Worm (Caenorhabditis elegans): ENCODE measurements around the gene flp-21.

Gene flp-21

ce11 chrV:7785117-7785516, 8.1 kb upstream of the flp-21 start, which contains the start of gene C26F1.1:
TSS of gene C26F1.1 (plus strand) at chrV:7785417.
- no peak for TF ChIP-seq hrde-1 (tag; optimal IDR thresholded peaks at IDR 0.05; ENCODE audit: borderline replicate concordance)
- TF ChIP-seq hlh-12 (tag; optimal IDR thresholded peaks at IDR 0.05) = no peak
- TF ChIP-seq hmg-20 (GFP tag; IDR thresholded peaks at IDR 0.05) = no peak
- no peak for TF ChIP-seq zfh-2 (GFP tag; conservative IDR thresholded peaks at IDR 0.05)
- TF ChIP-seq tbx-9 (tag; optimal IDR thresholded peaks at IDR 0.05; ENCODE audit: borderline replicate concordance) = no peak
- TF ChIP-seq hmg-1.2 (GFP tag; IDR thresholded peaks at IDR 0.05) = no peak
- no peak for TF ChIP-seq xnd-1 (tag; optimal IDR thresholded peaks at IDR 0.05)
- TF ChIP-seq snpc-4 (GFP tag; optimal IDR thresholded peaks at IDR 0.05) = no peak
- TF ChIP-seq snpc-4 (tag; optimal IDR thresholded peaks at IDR 0.05) = no peak
- no peak for TF ChIP-seq snpc-1.3 (tag; optimal IDR thresholded peaks at IDR 0.05; ENCODE audit: insufficient read depth)
- no peak for TF ChIP-seq B0261.1 (tag; optimal IDR thresholded peaks at IDR 0.05)
- TF ChIP-seq tlf-1 (GFP tag; optimal IDR thresholded peaks at IDR 0.05) = no peak
- TF ChIP-seq unc-62 (GFP tag; optimal IDR thresholded peaks at IDR 0.05) = no peak
- TF ChIP-seq ceh-58 (GFP tag; IDR thresholded peaks at IDR 0.05) = no peak
- no peak for TF ChIP-seq fkh-3 (tag; optimal IDR thresholded peaks at IDR 0.05)

- no peak for TF ChIP-seq hlh-26 (GFP tag; conservative IDR thresholded peaks at IDR 0.05)
- no peak for TF ChIP-seq aptf-3 (GFP tag; IDR thresholded peaks at IDR 0.05)
- no peak for TF ChIP-seq lag-1 (GFP tag; IDR thresholded peaks at IDR 0.05)
- TF ChIP-seq attf-3 (GFP tag; conservative IDR thresholded peaks at IDR 0.05) = no peak
- no peak for TF ChIP-seq tlf-1 (GFP tag; optimal IDR thresholded peaks at IDR 0.05)
- no peak for TF ChIP-seq lsl-1 (GFP tag; optimal IDR thresholded peaks at IDR 0.05)
- no peak for TF ChIP-seq nfya-2 (GFP tag; IDR thresholded peaks at IDR 0.05)
- no peak for TF ChIP-seq hmg-20 (GFP tag; IDR thresholded peaks at IDR 0.05)
- no peak for TF ChIP-seq nhr-90 (tag; optimal IDR thresholded peaks at IDR 0.05)
Observed at ce11 chrV:7785885-7786284, 7.3 kb upstream of the flp-21 start.

ce11 chrV:7786639-7787038, 6.5 kb upstream of the flp-21 start:
- TF ChIP-seq aptf-2 (GFP tag; conservative IDR thresholded peaks at IDR 0.05) = no peak
- TF ChIP-seq madf-3 (GFP tag; IDR thresholded peaks at IDR 0.05) = 0 out of 2 replicates have a peak, but pooled peaks have one; percentile 4
- no peak for TF ChIP-seq nhr-80 (tag; optimal IDR thresholded peaks at IDR 0.05)

- no peak for TF ChIP-seq F23B12.7 (tag; optimal IDR thresholded peaks at IDR 0.05; ENCODE audit: insufficient read depth)
- no peak for TF ChIP-seq mel-28 (tag; optimal IDR thresholded peaks at IDR 0.05; ENCODE audit: borderline replicate concordance)
- TF ChIP-seq snpc-3.4 (tag; optimal IDR thresholded peaks at IDR 0.05) = no peak
- TF ChIP-seq madf-6 (GFP tag; IDR thresholded peaks at IDR 0.05) = no peak
- TF ChIP-seq sea-2 (GFP tag; IDR thresholded peaks at IDR 0.05) = no peak
Observed at ce11 chrV:7798079-7798478, 4.9 kb downstream of the flp-21 start, which contains the start of gene ZK742.7. TSS of gene ZK742.7 (plus strand) at chrV:7798379.

ce11 chrV:7803563-7803962, 10.4 kb downstream of the flp-21 start:
- TF ChIP-seq F52B5.7 (tag; optimal IDR thresholded peaks at IDR 0.05) = no peak
- no peak for TF ChIP-seq K12H6.12 (tag; optimal IDR thresholded peaks at IDR 0.05)
- no peak for TF ChIP-seq dpff-1 (tag; optimal IDR thresholded peaks at IDR 0.05)
- TF ChIP-seq lin-26 (GFP tag; IDR thresholded peaks at IDR 0.05) = no peak
- TF ChIP-seq F23B12.7 (tag; optimal IDR thresholded peaks at IDR 0.05; ENCODE audit: insufficient read depth) = no peak
- no peak for TF ChIP-seq ekl-4 (GFP tag; IDR thresholded peaks at IDR 0.05)
- TF ChIP-seq lin-35 (GFP tag; optimal IDR thresholded peaks at IDR 0.05) = no peak
- peak; percentile 80 for TF ChIP-seq F33H1.4 (GFP tag; IDR thresholded peaks at IDR 0.05)
- TF ChIP-seq tlf-1 (GFP tag; optimal IDR thresholded peaks at IDR 0.05) = no peak
- no peak for TF ChIP-seq egl-18 (GFP tag; IDR thresholded peaks at IDR 0.05)
- TF ChIP-seq T26A5.8 (tag; optimal IDR thresholded peaks at IDR 0.05) = no peak
- TF ChIP-seq lsl-1 (GFP tag; optimal IDR thresholded peaks at IDR 0.05) = peak; percentile 71
- TF ChIP-seq B0019.2 (GFP tag; conservative IDR thresholded peaks at IDR 0.05) = no peak

All from whole organism, young adult.